Fruit fly (Drosophila melanogaster): Measurements from ENCODE around the gene kar.
A peak's percentile ranks its signal among the peaks of the same experiment; 100 is the strongest.

Gene kar

dm6 chr3R:12727944-12728649 is 38.9 kb upstream of the kar start (continued):
- peak; percentile 10 for TF ChIP-seq fd96Cb (tag; optimal IDR thresholded peaks at IDR 0.05)
- peak; percentile 2 for TF ChIP-seq Antp (GFP tag; optimal IDR thresholded peaks at IDR 0.05)
- 0 out of 2 replicates have a peak, but pooled peaks have one; percentile 45 for TF ChIP-seq ranshi (GFP tag; IDR thresholded peaks at IDR 0.05)
- TF ChIP-seq CG11504 (tag; optimal IDR thresholded peaks at IDR 0.05): peak; percentile 40
- TF ChIP-seq Myb (GFP tag; optimal IDR thresholded peaks at IDR 0.05): peak; percentile 1
- no peak for TF ChIP-seq nerfin-1 (tag; optimal IDR thresholded peaks at IDR 0.05)
- TF ChIP-seq tx (GFP tag; optimal IDR thresholded peaks at IDR 0.05): peak; percentile 21
- TF ChIP-seq ewg (GFP tag; optimal IDR thresholded peaks at IDR 0.05): peak; percentile 6
- TF ChIP-seq Dbx (GFP tag; IDR thresholded peaks at IDR 0.05): peak; percentile 38; the same call in 1 of the 3 replicates
- peak; percentile 17; the same call in 1 of the 2 replicates for TF ChIP-seq al (GFP tag; IDR thresholded peaks at IDR 0.05)
- no peak for TF ChIP-seq maf-S (GFP tag; optimal IDR thresholded peaks at IDR 0.05)
- peak in 1 of 2 experiments; percentile 16 for TF ChIP-seq Hr51 (GFP tag; optimal IDR thresholded peaks at IDR 0.05)
- peak; percentile 17 for TF ChIP-seq CG30403 (GFP tag; optimal IDR thresholded peaks at IDR 0.05)
- TF ChIP-seq YL-1 (GFP tag; optimal IDR thresholded peaks at IDR 0.05): no peak
- TF ChIP-seq BEAF-32 (GFP tag; optimal IDR thresholded peaks at IDR 0.05): no peak
- no peak for TF ChIP-seq CTCF (GFP tag; optimal IDR thresholded peaks at IDR 0.05)
- no peak for TF ChIP-seq CG2202 (tag; optimal IDR thresholded peaks at IDR 0.05)
- TF ChIP-seq Sry-δ (GFP tag; optimal IDR thresholded peaks at IDR 0.05): no peak
- no peak for TF ChIP-seq ken (GFP tag; IDR thresholded peaks at IDR 0.05)
- no peak for TF ChIP-seq CG4424 (GFP tag; optimal IDR thresholded peaks at IDR 0.05)
- no peak for TF ChIP-seq CG17568 (GFP tag; optimal IDR thresholded peaks at IDR 0.05)
- peak; percentile 24; the same call in 1 of the 2 replicates for TF ChIP-seq CG32772 (GFP tag; IDR thresholded peaks at IDR 0.05)
- peak; percentile 49 for TF ChIP-seq CG7556 (GFP tag; optimal IDR thresholded peaks at IDR 0.05)
- TF ChIP-seq lola (GFP tag; optimal IDR thresholded peaks at IDR 0.05): no peak
- no peak for TF ChIP-seq CG10274 (GFP tag; optimal IDR thresholded peaks at IDR 0.05)
- peak in 1 of 2 experiments; percentile 19 for TF ChIP-seq chif (GFP tag; optimal IDR thresholded peaks at IDR 0.05)
- TF ChIP-seq hb (GFP tag; IDR thresholded peaks at IDR 0.05; ENCODE audit: partially characterized antibody): no peak
- peak; percentile 2 for TF ChIP-seq CG6765 (GFP tag; optimal IDR thresholded peaks at IDR 0.05)
- TF ChIP-seq otp (GFP tag; IDR thresholded peaks at IDR 0.05): 0 out of 3 replicates have a peak, but pooled peaks have one; percentile 19
- TF ChIP-seq CG7839 (tag; optimal IDR thresholded peaks at IDR 0.05): peak; percentile 47
- peak; percentile 30 for TF ChIP-seq Hand (GFP tag; optimal IDR thresholded peaks at IDR 0.05)
- peak; percentile 61; the same call in 2 of the 3 replicates for TF ChIP-seq ci (GFP tag; IDR thresholded peaks at IDR 0.05)
- no peak for TF ChIP-seq CG17186 (GFP tag; optimal IDR thresholded peaks at IDR 0.05)
- peak; percentile 22; the same call in 1 of the 2 replicates for TF ChIP-seq Oaz (GFP tag; IDR thresholded peaks at IDR 0.05)
- TF ChIP-seq abd-A (tag; optimal IDR thresholded peaks at IDR 0.05): peak; percentile 14
- TF ChIP-seq CG42726 (GFP tag; IDR thresholded peaks at IDR 0.05; ENCODE audit: partially characterized antibody): no peak
- peak; percentile 71 for TF ChIP-seq Med (GFP tag)
- no peak for TF ChIP-seq CG18262 (tag; optimal IDR thresholded peaks at IDR 0.05)
- peak; percentile 40 for TF ChIP-seq dmrt99B (tag; optimal IDR thresholded peaks at IDR 0.05)
- TF ChIP-seq zfh2 (GFP tag; optimal IDR thresholded peaks at IDR 0.05): no peak
- peak; percentile 8 for TF ChIP-seq sd (tag; optimal IDR thresholded peaks at IDR 0.05)
- TF ChIP-seq onecut (GFP tag; IDR thresholded peaks at IDR 0.05): peak; percentile 22; the same call in 1 of the 2 replicates
- TF ChIP-seq Atf6 (GFP tag; IDR thresholded peaks at IDR 0.05): peak; percentile 28; the same call in 1 of the 2 replicates
- TF ChIP-seq Max (GFP tag; optimal IDR thresholded peaks at IDR 0.05): no peak
- 0 out of 3 replicates have a peak, but pooled peaks have one; percentile 28 for TF ChIP-seq CG17361 (GFP tag; IDR thresholded peaks at IDR 0.05)
- TF ChIP-seq ham (GFP tag; IDR thresholded peaks at IDR 0.05): no peak
- no peak for TF ChIP-seq slp2 (GFP tag; optimal IDR thresholded peaks at IDR 0.05)
- TF ChIP-seq seq (GFP tag; IDR thresholded peaks at IDR 0.05): 0 out of 2 replicates have a peak, but pooled peaks have one; percentile 19
- peak; percentile 49 for TF ChIP-seq CG15269 (tag; optimal IDR thresholded peaks at IDR 0.05)
